Worm (Caenorhabditis elegans) whole organism, L3 larva: Measurements from ENCODE around the gene snn-1.

Experiments
- R02D3.7 ChIP-seq: fragments of 150-350 bp; optimal IDR thresholded peaks from 2 replicates; lab custom pipeline; 2014; ENCODE audit warnings: missing biosample characterization, missing genetic modification characterization
- ZK546.5 ChIP-seq: sonication (generic microtip); optimal IDR thresholded peaks from 2 replicates; lab custom pipeline; 2017; ENCODE audit warnings: missing biosample characterization, missing genetic modification characterization
- ama-1 ChIP-seq: fragments of 150-350 bp; optimal IDR thresholded peaks from 2 replicates; lab custom pipeline; 2018
- ceh-28 ChIP-seq: fragments of 150-350 bp; optimal IDR thresholded peaks from 2 replicates; lab custom pipeline; 2014; ENCODE audit warnings: missing biosample characterization, missing genetic modification reagents, missing genetic modification characterization
- ceh-82 ChIP-seq: fragments of 150-350 bp; optimal IDR thresholded peaks from 2 replicates; lab custom pipeline; 2014; ENCODE audit warnings: missing biosample characterization, missing genetic modification characterization
- ceh-9 ChIP-seq: sonication (generic microtip); optimal IDR thresholded peaks from 2 replicates; lab custom pipeline; 2018; ENCODE audit warnings: missing biosample characterization, missing genetic modification characterization
- egl-27 ChIP-seq: sonication (generic microtip); optimal IDR thresholded peaks from 4 replicates; lab custom pipeline; 2017; ENCODE audit warnings: missing biosample characterization, missing genetic modification reagents, missing genetic modification characterization
- egl-5 ChIP-seq: fragments of 150-350 bp; optimal IDR thresholded peaks from 2 replicates; lab custom pipeline; 2017; ENCODE audit warnings: missing biosample characterization, missing genetic modification reagents, missing genetic modification characterization, inconsistent platforms
- elt-1 ChIP-seq: fragments of 150-350 bp; optimal IDR thresholded peaks from 2 replicates; lab custom pipeline; 2014; ENCODE audit warnings: missing biosample characterization, missing genetic modification characterization
- elt-2 ChIP-seq: sonication (generic microtip); optimal IDR thresholded peaks from 2 replicates; lab custom pipeline; 2016; ENCODE audit warnings: missing genetic modification reagents, mild to moderate bottlenecking, missing genetic modification characterization, missing compliant biosample characterization
- elt-3 ChIP-seq, 3 experiments: fragments of 150-350 bp in 1 of 3; sonication (generic microtip) in 2 of 3; optimal IDR thresholded peaks; 2 replicates in 2 of 3; 4 replicates in 1 of 3; lab custom pipeline; 2014 to 2017; ENCODE audit warnings: missing biosample characterization in 3 of 3, missing genetic modification characterization in 3 of 3
- eor-1 ChIP-seq, 2 experiments: fragments of 150-350 bp; optimal IDR thresholded peaks; 2 replicates each; lab custom pipeline; 2014 to 2018; ENCODE audit warnings: missing biosample characterization in 2 of 2, missing genetic modification characterization in 2 of 2
- fkh-10 ChIP-seq: sonication (generic microtip); optimal IDR thresholded peaks from 2 replicates; lab custom pipeline; 2017; ENCODE audit warnings: missing biosample characterization, missing genetic modification reagents, missing genetic modification characterization
- fkh-2 ChIP-seq: fragments of 150-350 bp; optimal IDR thresholded peaks from 2 replicates; lab custom pipeline; 2014; ENCODE audit warnings: missing biosample characterization, missing genetic modification reagents, missing genetic modification characterization
- fos-1 ChIP-seq: fragments of 150-350 bp; optimal IDR thresholded peaks from 2 replicates; lab custom pipeline; 2014; ENCODE audit warnings: missing biosample characterization, missing genetic modification characterization
- lin-15B ChIP-seq: fragments of 150-350 bp; optimal IDR thresholded peaks from 2 replicates; lab custom pipeline; 2014; ENCODE audit warnings: missing biosample characterization, missing genetic modification characterization
- lin-39 ChIP-seq: fragments of 150-350 bp; optimal IDR thresholded peaks from 2 replicates; lab custom pipeline; 2018; ENCODE audit warnings: missing biosample characterization, missing genetic modification reagents, missing genetic modification characterization
- mdl-1 ChIP-seq: fragments of 150-350 bp; optimal IDR thresholded peaks from 2 replicates; lab custom pipeline; 2014; ENCODE audit warnings: missing biosample characterization, missing genetic modification characterization
- mml-1 ChIP-seq: fragments of 150-350 bp; sonication (generic microtip); optimal IDR thresholded peaks from 3 replicates; lab custom pipeline; 2014; ENCODE audit warnings: missing biosample characterization, missing genetic modification characterization
- nfya-1 ChIP-seq: sonication (generic microtip); optimal IDR thresholded peaks from 2 replicates; lab custom pipeline; 2017; ENCODE audit warnings: missing genetic modification characterization, mild to moderate bottlenecking, missing compliant biosample characterization, antibody characterized with exemption, moderate library complexity; ENCODE audit not compliant: insufficient read depth
- nhr-11 ChIP-seq: fragments of 150-350 bp; optimal IDR thresholded peaks from 2 replicates; lab custom pipeline; 2014; ENCODE audit warnings: missing biosample characterization, missing genetic modification characterization
- nhr-237 ChIP-seq: fragments of 150-350 bp; optimal IDR thresholded peaks from 2 replicates; lab custom pipeline; 2014; ENCODE audit warnings: missing biosample characterization, missing genetic modification characterization
- nhr-25 ChIP-seq: sonication (generic microtip); optimal IDR thresholded peaks from 2 replicates; lab custom pipeline; 2017; ENCODE audit warnings: missing biosample characterization, missing genetic modification characterization
- nhr-43 ChIP-seq: sonication (generic microtip); optimal IDR thresholded peaks from 2 replicates; lab custom pipeline; 2016; ENCODE audit warnings: mild to moderate bottlenecking, missing genetic modification characterization, missing compliant biosample characterization; ENCODE audit not compliant: poor library complexity, severe bottlenecking
- nhr-77 ChIP-seq: fragments of 150-350 bp; optimal IDR thresholded peaks from 2 replicates; lab custom pipeline; 2014; ENCODE audit warnings: missing biosample characterization, missing genetic modification characterization
- pqm-1 ChIP-seq: fragments of 150-350 bp; optimal IDR thresholded peaks from 2 replicates; lab custom pipeline; 2017; ENCODE audit warnings: missing biosample characterization, missing genetic modification characterization, inconsistent platforms
- sea-2 ChIP-seq: fragments of 150-350 bp; sonication (generic microtip); optimal IDR thresholded peaks from 4 replicates; lab custom pipeline; 2014; ENCODE audit warnings: missing biosample characterization, missing genetic modification reagents, missing genetic modification characterization
- skn-1 ChIP-seq: fragments of 150-350 bp; optimal IDR thresholded peaks from 2 replicates; lab custom pipeline; 2014; ENCODE audit warnings: missing biosample characterization, missing genetic modification characterization
- snpc-4 ChIP-seq: fragments of 150-350 bp; optimal IDR thresholded peaks from 2 replicates; lab custom pipeline; 2014; ENCODE audit warnings: missing biosample characterization, missing genetic modification characterization
- tbx-2 ChIP-seq: sonication (generic microtip); optimal IDR thresholded peaks from 2 replicates; lab custom pipeline; 2016; ENCODE audit warnings: mild to moderate bottlenecking, missing genetic modification characterization, missing compliant biosample characterization
- unc-39 ChIP-seq: sonication (generic microtip); optimal IDR thresholded peaks from 4 replicates; lab custom pipeline; 2017; ENCODE audit warnings: missing biosample characterization, missing genetic modification characterization
- unc-62 ChIP-seq: fragments of 150-350 bp; sonication (generic microtip); optimal IDR thresholded peaks from 4 replicates; lab custom pipeline; 2014; ENCODE audit warnings: missing biosample characterization, missing genetic modification reagents, missing genetic modification characterization

The snn-1 gene

ce11 chrIV:1791775-1792174 is 23.1 kb downstream of the snn-1 start:
- TF ChIP-seq nhr-237 (tag; lab: Kevin White, UChicago) (no peak), ceh-28 (tag; lab: Kevin White, UChicago) (no peak), fkh-10 (no peak)

ce11 chrIV:1790677-1791076 is 24.2 kb downstream of the snn-1 start:
- no peak for TF ChIP-seq unc-62
- TF ChIP-seq nhr-77, result no peak
- no peak for TF ChIP-seq pqm-1 (tag; lab: Kevin White, UChicago)
- TF ChIP-seq lin-15B (tag; lab: Kevin White, UChicago), result no peak
- TF ChIP-seq ZK546.5 (tag; lab: Kevin White, UChicago), result no peak
- no peak for TF ChIP-seq eor-1 (tag; optimal IDR thresholded peaks at IDR 0.05; lab: Kevin White, UChicago)
- no peak for TF ChIP-seq lin-39 (tag; lab: Kevin White, UChicago)
- TF ChIP-seq mdl-1 (tag; lab: Kevin White, UChicago), result no peak
- no peak for TF ChIP-seq nhr-11 (tag; lab: Kevin White, UChicago)
- TF ChIP-seq elt-3 (tag; optimal IDR thresholded peaks at IDR 0.05; lab: Kevin White, UChicago), result no peak

- no peak for TF ChIP-seq ZK546.5 (tag; lab: Kevin White, UChicago)
- TF ChIP-seq unc-39, result no peak
- TF ChIP-seq sea-2 (GFP tag; lab: Kevin White, UChicago), result no peak
- TF ChIP-seq egl-27, result no peak
- TF ChIP-seq ama-1 (lab: Kevin White, UChicago), result no peak
- TF ChIP-seq tbx-2, result no peak
- no peak for TF ChIP-seq egl-5 (tag; lab: Kevin White, UChicago)
- TF ChIP-seq ceh-28 (tag; lab: Kevin White, UChicago), result no peak
- TF ChIP-seq, all 47 proteins: peak for 0
These were observed 29.8 kb downstream of the snn-1 start for ce11 chrIV:1785156-1785555.

- TF ChIP-seq sea-2 (GFP tag; lab: Kevin White, UChicago) (no peak), elt-2 (tag; lab: Kevin White, UChicago) (no peak), eor-1 (tag; optimal IDR thresholded peaks at IDR 0.05; lab: Kevin White, UChicago) (no peak), ceh-82 (no peak), fos-1 (tag; lab: Kevin White, UChicago) (no peak), snpc-4 (no peak), unc-62 (no peak), ama-1 (lab: Kevin White, UChicago) (no peak), ZK546.5 (tag; lab: Kevin White, UChicago) (no peak), skn-1 (no peak), nhr-25 (no peak), R02D3.7 (tag; lab: Kevin White, UChicago) (no peak), pqm-1 (tag; lab: Kevin White, UChicago) (no peak), unc-39 (no peak), fkh-2 (no peak)
These were observed 33.4 kb downstream of the snn-1 start, which contains the start of gene frpr-19 for ce11 chrIV:1781559-1781958. TSS of gene frpr-19 (minus strand) at chrIV:1781659.

DNA sequence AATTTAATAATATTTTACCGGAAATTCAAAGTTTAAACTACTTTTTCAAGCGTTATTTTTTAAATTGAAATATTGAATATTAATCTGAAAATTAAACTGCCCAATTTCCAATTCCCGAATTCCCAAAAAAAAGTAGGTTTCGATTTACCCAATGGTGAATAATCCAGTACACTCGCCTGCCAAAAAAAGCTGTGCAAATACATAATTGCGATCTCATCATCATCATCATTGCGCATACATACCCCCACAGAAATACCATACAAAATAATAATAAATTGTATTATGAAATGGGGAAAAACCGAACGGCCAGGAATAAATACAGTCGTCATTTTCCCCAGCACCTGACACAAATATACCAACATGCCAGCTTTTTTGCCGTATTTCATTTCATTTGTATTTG is 43.1 kb downstream of the snn-1 start, which contains the start of gene Y41D4A.1:
Gene Y41D4A.1, plus strand, starts transcription at position 301 of the 400 bp plus-strand sequence.
- TF ChIP-seq fos-1 (tag; lab: Kevin White, UChicago) (no peak), elt-1 (no peak), unc-39 (no peak), ceh-9 (tag; lab: Kevin White, UChicago) (no peak), nhr-77 (no peak), mml-1 (tag; lab: Kevin White, UChicago) (no peak), fkh-2 (no peak)

- TF ChIP-seq fkh-2 (no peak), tbx-2 (no peak), skn-1 (no peak), nhr-43 (no peak), mml-1 (tag; lab: Kevin White, UChicago) (no peak), nfya-1 (no peak), nhr-77 (no peak), ama-1 (lab: Kevin White, UChicago) (no peak), pqm-1 (tag; lab: Kevin White, UChicago) (no peak)
These were observed 45.8 kb downstream of the snn-1 start for ce11 chrIV:1769074-1769473.
